Fruit fly (Drosophila melanogaster) whole organism, embryonic: Measurements from ENCODE around the gene mbc.

Experiments
- BEAF-32 ChIP-seq: fragments of 200-800 bp; sonication (Bioruptor generic); optimal IDR thresholded peaks from 3 replicates; lab custom pipeline; 2017; ENCODE audit warnings: missing biosample characterization, missing genetic modification characterization, mild to moderate bottlenecking, moderate library complexity, missing genetic modification reagents
- C15 ChIP-seq: fragments of 200-800 bp; sonication (Bioruptor generic); IDR thresholded peaks from 3 replicates; pipeline ENCODE4 v1.3.6; 2022; ENCODE audit warnings: missing biosample characterization, missing genetic modification characterization
- CG10462 ChIP-seq: fragments of 200-800 bp; sonication (Bioruptor generic); optimal IDR thresholded peaks from 2 replicates; lab custom pipeline; 2016; ENCODE audit warnings: missing biosample characterization, missing genetic modification characterization
- CG11093 ChIP-seq: fragments of 200-800 bp; sonication (Bioruptor generic); IDR thresholded peaks from 3 replicates; pipeline ENCODE4 v1.3.6; 2022; ENCODE audit warnings: missing biosample characterization, missing genetic modification characterization
- CG11695 ChIP-seq: fragments of 200-800 bp; sonication (Bioruptor generic); IDR thresholded peaks from 3 replicates; pipeline ENCODE4 v1.3.6; 2022; ENCODE audit warnings: missing biosample characterization, missing genetic modification characterization
- CG12299 ChIP-seq: fragments of 200-800 bp; sonication (Bioruptor generic); optimal IDR thresholded peaks from 2 replicates; lab custom pipeline; 2018; ENCODE audit warnings: missing biosample characterization, mild to moderate bottlenecking, missing genetic modification characterization
- CG14710 ChIP-seq: fragments of 200-800 bp; sonication (Bioruptor generic); optimal IDR thresholded peaks from 3 replicates; lab custom pipeline; 2019; ENCODE audit warnings: missing biosample characterization, mild to moderate bottlenecking, missing genetic modification characterization, moderate library complexity
- CG16815 ChIP-seq: fragments of 200-800 bp; sonication (Bioruptor generic); optimal IDR thresholded peaks from 3 replicates; lab custom pipeline; 2017; ENCODE audit warnings: missing biosample characterization, mild to moderate bottlenecking, missing genetic modification characterization
- CG17361 ChIP-seq: fragments of 200-800 bp; sonication (Bioruptor generic); IDR thresholded peaks from 3 replicates; pipeline ENCODE4 v1.3.6; 2022; ENCODE audit warnings: missing biosample characterization, missing genetic modification characterization
- CG17612 ChIP-seq: fragments of 200-800 bp; sonication (Bioruptor generic); IDR thresholded peaks from 2 replicates; pipeline ENCODE4 v1.3.6; 2022; ENCODE audit warnings: missing biosample characterization, missing genetic modification characterization
- CG17829 ChIP-seq: fragments of 200-800 bp; optimal IDR thresholded peaks from 2 replicates; lab custom pipeline; 2019; ENCODE audit warnings: missing biosample characterization, mild to moderate bottlenecking, missing genetic modification characterization, moderate library complexity
- CG18262 ChIP-seq: fragments of 200-800 bp; optimal IDR thresholded peaks from 3 replicates; lab custom pipeline; 2019; ENCODE audit warnings: missing biosample characterization, mild to moderate bottlenecking, missing genetic modification characterization, moderate library complexity
- CG18619 ChIP-seq: fragments of 200-800 bp; sonication (Bioruptor generic); optimal IDR thresholded peaks from 3 replicates; lab custom pipeline; 2017; ENCODE audit warnings: missing biosample characterization, mild to moderate bottlenecking, missing genetic modification characterization
- CG2202 ChIP-seq: fragments of 200-800 bp; sonication (Bioruptor generic); optimal IDR thresholded peaks from 2 replicates; lab custom pipeline; 2018; ENCODE audit warnings: missing biosample characterization, mild to moderate bottlenecking, missing genetic modification characterization
- CG33557 ChIP-seq: fragments of 200-800 bp; sonication (Bioruptor generic); optimal IDR thresholded peaks from 2 replicates; lab custom pipeline; 2019; ENCODE audit warnings: missing biosample characterization, mild to moderate bottlenecking, missing genetic modification characterization, moderate library complexity
- CG4328 ChIP-seq: fragments of 200-800 bp; sonication (Bioruptor generic); optimal IDR thresholded peaks from 3 replicates; lab custom pipeline; 2017; ENCODE audit warnings: missing biosample characterization, missing genetic modification reagents, missing genetic modification characterization
- CG4820 ChIP-seq: fragments of 200-800 bp; sonication (Bioruptor generic); optimal IDR thresholded peaks from 3 replicates; lab custom pipeline; 2016; ENCODE audit warnings: missing biosample characterization, missing genetic modification characterization
- CG8089 ChIP-seq: fragments of 200-800 bp; sonication (Bioruptor generic); optimal IDR thresholded peaks from 3 replicates; lab custom pipeline; 2016; ENCODE audit warnings: missing biosample characterization, missing genetic modification characterization
- CG8478 ChIP-seq: fragments of >200 bp; optimal IDR thresholded peaks from 2 replicates; lab custom pipeline; 2018
- Camta ChIP-seq: fragments of 200-800 bp; sonication (Bioruptor generic); optimal IDR thresholded peaks from 2 replicates; lab custom pipeline; 2016; ENCODE audit warnings: missing biosample characterization, missing genetic modification characterization
- CrebB ChIP-seq: fragments of 200-800 bp; sonication (Bioruptor generic); optimal IDR thresholded peaks from 3 replicates; lab custom pipeline; 2018; ENCODE audit warnings: missing biosample characterization, mild to moderate bottlenecking, missing genetic modification characterization
- MBD-R2 ChIP-seq: fragments of 200-800 bp; sonication (Bioruptor generic); IDR thresholded peaks from 2 replicates; pipeline ENCODE4 v1.3.6; 2022; ENCODE audit warnings: missing biosample characterization, missing genetic modification characterization
- Max ChIP-seq: fragments of 200-800 bp; sonication (Bioruptor generic); optimal IDR thresholded peaks from 2 replicates; lab custom pipeline; 2016; ENCODE audit warnings: missing biosample characterization, mild to moderate bottlenecking, missing genetic modification characterization
- Myb ChIP-seq: fragments of 200-800 bp; sonication (Bioruptor generic); optimal IDR thresholded peaks from 2 replicates; lab custom pipeline; 2016; ENCODE audit warnings: missing biosample characterization, missing genetic modification characterization
- NC2α ChIP-seq: fragments of 200-800 bp; sonication (Bioruptor generic); optimal IDR thresholded peaks from 2 replicates; lab custom pipeline; 2016; ENCODE audit warnings: missing biosample characterization, missing genetic modification characterization
- Oli ChIP-seq: fragments of 200-800 bp; sonication (Bioruptor generic); optimal IDR thresholded peaks from 2 replicates; lab custom pipeline; 2018; ENCODE audit warnings: missing biosample characterization, mild to moderate bottlenecking, missing genetic modification characterization, moderate library complexity
- Ptx1 ChIP-seq: fragments of 200-800 bp; sonication (Bioruptor generic); IDR thresholded peaks from 2 replicates; pipeline ENCODE4 v1.3.6; 2022; ENCODE audit warnings: missing biosample characterization, missing genetic modification characterization
- ara ChIP-seq: fragments of 200-800 bp; sonication (Bioruptor generic); IDR thresholded peaks from 2 replicates; pipeline ENCODE4 v1.3.6; 2022; ENCODE audit warnings: missing biosample characterization, missing genetic modification characterization
- ase ChIP-seq: fragments of 200-800 bp; sonication (Bioruptor generic); IDR thresholded peaks from 3 replicates; pipeline ENCODE4 v1.3.6; 2022; ENCODE audit warnings: missing biosample characterization, missing genetic modification characterization
- bowl ChIP-seq: fragments of 200-800 bp; sonication (Bioruptor generic); IDR thresholded peaks from 2 replicates; pipeline ENCODE4 v1.3.6; 2022; ENCODE audit warnings: missing biosample characterization, missing genetic modification characterization
- bsh ChIP-seq, 2 experiments: fragments of 200-800 bp; sonication (Bioruptor generic); optimal IDR thresholded peaks; 2 replicates each; lab custom pipeline; 2017 to 2018; ENCODE audit warnings: mild to moderate bottlenecking in 2 of 2, missing biosample characterization in 2 of 2, missing genetic modification characterization in 2 of 2, moderate library complexity in 1 of 2
- cad ChIP-seq: fragments of >200 bp; optimal IDR thresholded peaks from 2 replicates; lab custom pipeline; 2017; ENCODE audit warnings: missing biosample characterization, missing genetic modification characterization
- cato ChIP-seq: fragments of 200-800 bp; sonication (Bioruptor generic); optimal IDR thresholded peaks from 2 replicates; lab custom pipeline; 2016; ENCODE audit warnings: missing biosample characterization, missing genetic modification characterization, borderline replicate concordance
- cg ChIP-seq: fragments of 200-800 bp; sonication (Bioruptor generic); optimal IDR thresholded peaks from 3 replicates; lab custom pipeline; 2019; ENCODE audit warnings: missing biosample characterization, mild to moderate bottlenecking, missing genetic modification characterization, moderate library complexity
- crol ChIP-seq: fragments of 200-800 bp; sonication (Bioruptor generic); IDR thresholded peaks from 2 replicates; pipeline ENCODE4 v1.3.6; 2022; ENCODE audit warnings: missing biosample characterization, missing genetic modification characterization
- dati ChIP-seq: fragments of 200-800 bp; sonication (Bioruptor generic); IDR thresholded peaks from 2 replicates; pipeline ENCODE4 v1.3.6; 2022; ENCODE audit warnings: missing biosample characterization, missing genetic modification characterization
- esg ChIP-seq: fragments of 200-800 bp; sonication (Bioruptor generic); conservative IDR thresholded peaks from 2 replicates; pipeline ENCODE4 v1.3.6; 2022; ENCODE audit warnings: missing biosample characterization, missing genetic modification characterization
- fd102C ChIP-seq: fragments of 200-800 bp; sonication (Bioruptor generic); optimal IDR thresholded peaks from 2 replicates; lab custom pipeline; 2018; ENCODE audit warnings: missing biosample characterization, mild to moderate bottlenecking, missing genetic modification characterization, moderate library complexity
- fd64A ChIP-seq: fragments of 200-800 bp; sonication (Bioruptor generic); optimal IDR thresholded peaks from 3 replicates; lab custom pipeline; 2018; ENCODE audit warnings: missing biosample characterization, mild to moderate bottlenecking, missing genetic modification characterization
- hkb ChIP-seq, 2 experiments: fragments of 200-800 bp in 1 of 2; fragments of >200 bp in 1 of 2; sonication (Bioruptor generic) in 1 of 2; IDR thresholded peaks in 1 of 2; optimal IDR thresholded peaks in 1 of 2; 2 replicates each; pipeline versions ENCODE4 v1.3.6 to Lab custom; 2017 to 2022; ENCODE audit warnings: missing biosample characterization in 1 of 2, missing genetic modification characterization in 1 of 2
- kay ChIP-seq: fragments of 200-800 bp; sonication (Bioruptor generic); optimal IDR thresholded peaks from 2 replicates; lab custom pipeline; 2016; ENCODE audit warnings: missing biosample characterization, missing genetic modification characterization
- ken ChIP-seq: fragments of 200-800 bp; sonication (Bioruptor generic); IDR thresholded peaks from 3 replicates; pipeline ENCODE4 v1.3.6; 2022; ENCODE audit warnings: missing biosample characterization, missing genetic modification characterization
- nerfin-1 ChIP-seq: fragments of 200-800 bp; sonication (Bioruptor generic); optimal IDR thresholded peaks from 3 replicates; lab custom pipeline; 2019; ENCODE audit warnings: missing biosample characterization, mild to moderate bottlenecking, missing genetic modification characterization, moderate library complexity
- nerfin-2 ChIP-seq: fragments of 200-800 bp; sonication (Bioruptor generic); IDR thresholded peaks from 2 replicates; pipeline ENCODE4 v1.3.6; 2022; ENCODE audit warnings: missing biosample characterization, missing genetic modification characterization; ENCODE audit not compliant: partially characterized antibody
- pita ChIP-seq: fragments of 200-800 bp; sonication (Bioruptor generic); optimal IDR thresholded peaks from 2 replicates; lab custom pipeline; 2017; ENCODE audit warnings: missing biosample characterization, mild to moderate bottlenecking, missing genetic modification characterization
- pzg ChIP-seq: fragments of 200-800 bp; sonication (Bioruptor generic); optimal IDR thresholded peaks from 3 replicates; lab custom pipeline; 2018; ENCODE audit warnings: missing biosample characterization, mild to moderate bottlenecking, missing genetic modification characterization, moderate library complexity
- sc ChIP-seq, 3 experiments: fragments of >200 bp in 2 of 3; fragments of 200-800 bp in 1 of 3; sonication (Bioruptor generic) in 1 of 3; optimal IDR thresholded peaks; 2 replicates in 2 of 3; 3 replicates in 1 of 3; lab custom pipeline; 2017; ENCODE audit warnings: mild to moderate bottlenecking in 1 of 3, missing biosample characterization in 1 of 3, missing genetic modification characterization in 1 of 3, missing genetic modification reagents in 1 of 3
- scrt ChIP-seq: fragments of 200-800 bp; sonication (Bioruptor generic); optimal IDR thresholded peaks from 2 replicates; lab custom pipeline; 2018; ENCODE audit warnings: missing biosample characterization, mild to moderate bottlenecking, missing genetic modification characterization, moderate library complexity
- sisA ChIP-seq: fragments of 200-800 bp; sonication (Bioruptor generic); IDR thresholded peaks from 2 replicates; pipeline ENCODE4 v1.3.6; 2022; ENCODE audit warnings: missing biosample characterization, missing genetic modification characterization
- trh ChIP-seq: fragments of 200-800 bp; sonication (Bioruptor generic); optimal IDR thresholded peaks from 2 replicates; lab custom pipeline; 2016; ENCODE audit warnings: missing biosample characterization, missing genetic modification characterization
- vfl ChIP-seq: fragments of 200-800 bp; sonication (Bioruptor generic); optimal IDR thresholded peaks from 2 replicates; lab custom pipeline; 2016; ENCODE audit warnings: missing biosample characterization, missing genetic modification characterization

Gene mbc

DNA sequence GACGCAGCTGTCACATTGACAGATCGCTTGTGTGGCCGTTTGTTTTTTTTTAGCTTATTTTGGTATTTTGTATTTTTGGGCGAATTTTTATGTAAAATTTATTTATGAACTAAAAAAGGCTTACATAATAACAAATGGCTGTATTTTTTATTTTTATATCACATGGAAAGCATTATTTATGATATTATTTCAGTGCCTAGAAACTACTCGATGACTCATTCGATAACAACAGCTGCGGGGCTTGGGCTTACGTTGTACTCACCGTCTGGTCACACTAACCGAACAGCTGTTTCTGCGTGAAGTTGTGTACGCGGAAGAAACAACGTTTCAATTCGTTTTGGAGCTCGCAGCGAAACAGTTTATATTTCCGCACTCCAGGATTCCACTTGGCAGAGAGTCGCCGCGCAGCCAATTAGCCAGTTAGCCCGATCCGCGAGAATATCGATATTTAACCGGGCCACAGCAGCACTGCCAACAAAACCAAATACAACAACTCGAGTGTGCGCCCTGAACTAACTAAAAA, 48.5 kb upstream of the mbc start, which contains the start of the genes Hmgcr and Rpn9 (continued):
- no peak for TF ChIP-seq CG11695 (GFP tag; lab: Robert Waterston, UW)
- TF ChIP-seq Myb: no peak
- TF ChIP-seq CG10462 (GFP tag; lab: Kevin White, UChicago): no peak
- no peak for TF ChIP-seq fd64A (GFP tag; lab: Kevin White, UChicago)
- no peak for TF ChIP-seq CG16815 (GFP tag; lab: Kevin White, UChicago)
- no peak for TF ChIP-seq Oli
- TF ChIP-seq bowl (GFP tag; lab: Robert Waterston, UW): no peak
- peak; percentile 38 for TF ChIP-seq CrebB (tag; lab: Kevin White, UChicago)
- TF ChIP-seq CG8478: no peak
- TF ChIP-seq MBD-R2: peak; percentile 73
- TF ChIP-seq hkb (optimal IDR thresholded peaks at IDR 0.05; lab: Kevin White, UChicago): peak; percentile 89
- TF ChIP-seq hkb (GFP tag; IDR thresholded peaks at IDR 0.05; lab: Robert Waterston, UW): no peak
- no peak for TF ChIP-seq fd102C (GFP tag; lab: Kevin White, UChicago)
- TF ChIP-seq CG33557 (GFP tag; lab: Kevin White, UChicago): peak; percentile 24
- no peak for TF ChIP-seq Ptx1 (GFP tag; lab: Robert Waterston, UW)
- no peak for TF ChIP-seq cad (GFP tag; lab: Kevin White, UChicago)
- peak; percentile 35 for TF ChIP-seq kay
- TF ChIP-seq nerfin-2: no peak
- TF ChIP-seq CG17829 (tag; lab: Kevin White, UChicago): peak; percentile 43
- no peak for TF ChIP-seq cg
- TF ChIP-seq bsh (GFP tag; optimal IDR thresholded peaks at IDR 0.05; lab: Kevin White, UChicago): no peak
- TF ChIP-seq sisA (GFP tag; lab: Robert Waterston, UW): no peak
- peak; percentile 6 for TF ChIP-seq Max (GFP tag; lab: Kevin White, UChicago)
- peak; percentile 77 for TF ChIP-seq CG14710 (tag; lab: Kevin White, UChicago)
- no peak for TF ChIP-seq ase (GFP tag; lab: Robert Waterston, UW)
- TF ChIP-seq Camta (GFP tag; lab: Kevin White, UChicago): peak; percentile 21
- no peak for TF ChIP-seq ara (GFP tag; lab: Robert Waterston, UW)
- no peak for TF ChIP-seq ken
- no peak for TF ChIP-seq cato
- TF ChIP-seq CG18619 (GFP tag; lab: Kevin White, UChicago): no peak
- no peak for TF ChIP-seq pita (GFP tag; lab: Kevin White, UChicago)
- TF ChIP-seq crol (GFP tag; lab: Robert Waterston, UW): no peak
- TF ChIP-seq vfl (GFP tag; lab: Kevin White, UChicago): no peak
- no peak for TF ChIP-seq NC2α (GFP tag; lab: Kevin White, UChicago)
- TF ChIP-seq CG12299: peak; percentile 52
- peak; percentile 35 for TF ChIP-seq nerfin-1
- peak; percentile 55 for TF ChIP-seq BEAF-32
- TF ChIP-seq CG17361: peak; percentile 41; the same call in 1 of the 3 replicates
- no peak for TF ChIP-seq CG11093 (GFP tag; lab: Robert Waterston, UW)
- no peak for TF ChIP-seq sc (optimal IDR thresholded peaks at IDR 0.05; lab: Kevin White, UChicago)
- TF ChIP-seq sc (GFP tag; optimal IDR thresholded peaks at IDR 0.05; lab: Kevin White, UChicago): no peak
- TF ChIP-seq CG17612 (GFP tag; lab: Robert Waterston, UW): no peak
- no peak for TF ChIP-seq trh (GFP tag; lab: Kevin White, UChicago)
- TF ChIP-seq CG8089 (GFP tag; lab: Kevin White, UChicago): peak; percentile 0
- peak; percentile 24 for TF ChIP-seq CG18262 (tag; lab: Kevin White, UChicago)
- no peak for TF ChIP-seq CG4328 (GFP tag; lab: Kevin White, UChicago)
- no peak for TF ChIP-seq CG4820 (GFP tag; lab: Kevin White, UChicago)
- no peak for TF ChIP-seq dati (GFP tag; lab: Robert Waterston, UW)
- no peak for TF ChIP-seq esg (GFP tag; lab: Robert Waterston, UW)
- TF ChIP-seq C15 (GFP tag; lab: Robert Waterston, UW): no peak
- TF ChIP-seq CG2202 (tag; lab: Kevin White, UChicago): no peak
- peak; percentile 90 for TF ChIP-seq pzg (GFP tag; lab: Kevin White, UChicago)
- peak; percentile 18 for TF ChIP-seq scrt (GFP tag; lab: Kevin White, UChicago)
